Worm (Caenorhabditis elegans): ENCODE measurements around the gene ugt-54.

DNA sequence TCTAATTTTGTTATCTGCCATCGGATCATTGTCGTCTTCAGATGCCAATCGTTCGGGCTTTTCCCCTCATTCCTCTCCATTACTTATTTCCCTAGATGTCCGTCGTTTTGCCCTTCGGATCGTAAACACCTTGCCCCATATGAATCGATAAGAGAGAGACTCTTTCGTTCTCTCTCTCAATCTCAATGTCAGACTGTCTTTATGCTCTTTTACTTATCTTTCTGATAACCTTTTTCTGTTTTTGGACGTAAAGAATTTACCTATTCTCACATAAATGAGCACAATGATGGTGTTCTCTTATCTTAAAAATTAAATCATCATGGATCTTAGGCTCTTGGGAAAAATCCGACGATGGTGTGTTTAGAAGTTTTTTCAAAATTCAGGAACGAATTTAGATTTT, 35.2 kb downstream of the ugt-54 start:
- TF ChIP-seq T22C8.4 (GFP tag; IDR thresholded peaks at IDR 0.05) (no peak), ref-1 (GFP tag; conservative IDR thresholded peaks at IDR 0.05) (no peak), flt-1 (GFP tag; IDR thresholded peaks at IDR 0.05) (no peak), klf-2 (GFP tag; conservative IDR thresholded peaks at IDR 0.05) (no peak), ztf-23 (GFP tag; IDR thresholded peaks at IDR 0.05) (no peak), ztf-29 (GFP tag; IDR thresholded peaks at IDR 0.05) (no peak), tab-1 (GFP tag; IDR thresholded peaks at IDR 0.05) (no peak), cog-1 (tag; optimal IDR thresholded peaks at IDR 0.05) (no peak), med-1 (GFP tag; optimal IDR thresholded peaks at IDR 0.05; ENCODE audit: insufficient read depth) (no peak)

Measured in whole organism, midembryonic.